Fruit fly (Drosophila melanogaster) S2 (cell line): ENCODE data around the gene squ.

Source experiments
- CG8478 ChIP-seq: fragments of >200 bp; optimal IDR thresholded peaks from 2 replicates; lab custom pipeline; 2018
- CTCF ChIP-seq, 2 experiments: fragments of >200 bp; optimal IDR thresholded peaks; 2 replicates each; lab custom pipeline; 2018

DNA sequence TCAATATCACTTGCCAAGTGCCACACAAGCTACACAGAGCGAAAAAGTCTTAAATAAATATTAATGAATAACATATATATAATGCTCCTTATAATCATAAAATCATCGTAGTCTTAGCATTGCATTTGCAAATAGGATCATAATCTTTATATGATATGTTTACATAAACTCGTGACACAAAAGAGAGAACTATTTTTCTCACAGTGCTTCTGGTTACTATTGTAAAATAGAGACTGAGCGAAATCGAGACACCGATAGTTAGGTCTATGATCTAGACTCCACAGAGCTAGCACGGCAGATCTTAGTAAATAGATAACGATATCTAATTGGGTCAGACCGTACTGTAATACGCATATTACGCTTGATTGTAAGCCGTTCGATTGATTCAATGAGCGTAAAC lies 29.8 kb downstream of the squ start:
- TF ChIP-seq CG8478 (no peak), CTCF (optimal IDR thresholded peaks at IDR 0.05; lab: Kevin White, UChicago) (no peak)
